Worm (Caenorhabditis elegans): Measurements from ENCODE around the gene clec-213.

Gene clec-213

DNA sequence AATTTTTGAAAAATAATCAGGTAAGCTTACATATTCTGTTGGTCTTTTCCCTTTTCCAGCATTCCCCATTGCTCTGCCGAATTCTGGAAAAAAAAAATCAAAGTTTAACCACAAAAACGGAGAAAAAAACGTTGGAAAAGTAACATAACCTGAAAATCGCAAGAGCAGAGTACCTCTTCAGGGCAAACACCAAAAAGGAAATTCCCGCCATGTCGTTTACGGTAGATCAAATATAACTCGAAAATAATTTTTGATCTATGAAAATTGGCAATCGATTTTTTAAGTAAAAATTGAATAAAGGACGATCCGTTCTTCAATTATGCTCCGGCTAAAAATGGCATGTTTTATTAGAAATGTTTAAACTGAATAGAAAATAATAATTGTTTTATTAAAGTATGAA, 1.6 kb upstream of the clec-213 start, which contains the start of gene C50E3.11:
Gene C50E3.11, minus strand, starts transcription at position 83 of the 400 bp plus-strand sequence.
- no peak for TF ChIP-seq hmg-11 (tag; optimal IDR thresholded peaks at IDR 0.05)
- no peak for TF ChIP-seq nhr-76 (tag; optimal IDR thresholded peaks at IDR 0.05)
- TF ChIP-seq ztf-11 (tag; optimal IDR thresholded peaks at IDR 0.05), result no peak
- no peak for TF ChIP-seq fkh-2 (tag; optimal IDR thresholded peaks at IDR 0.05)
- TF ChIP-seq elt-1 (tag; optimal IDR thresholded peaks at IDR 0.05), result no peak
- no peak for TF ChIP-seq nhr-43 (tag; optimal IDR thresholded peaks at IDR 0.05; ENCODE audit: poor library complexity, severe bottlenecking)
- TF ChIP-seq unc-62 (GFP tag; optimal IDR thresholded peaks at IDR 0.05), result no peak
- no peak for TF ChIP-seq zag-1 (tag; optimal IDR thresholded peaks at IDR 0.05)
- TF ChIP-seq ceh-16 (tag; optimal IDR thresholded peaks at IDR 0.05), result no peak
- no peak for TF ChIP-seq skn-1 (tag; optimal IDR thresholded peaks at IDR 0.05)
- TF ChIP-seq fkh-10 (GFP tag; optimal IDR thresholded peaks at IDR 0.05), result no peak
- no peak for TF ChIP-seq sea-2 (GFP tag; optimal IDR thresholded peaks at IDR 0.05)
- TF ChIP-seq ceh-28 (tag; optimal IDR thresholded peaks at IDR 0.05), result no peak
- no peak for TF ChIP-seq elt-3 (tag; optimal IDR thresholded peaks at IDR 0.05)
- TF ChIP-seq eor-1 (tag; optimal IDR thresholded peaks at IDR 0.05), result no peak
- TF ChIP-seq ceh-9 (tag; optimal IDR thresholded peaks at IDR 0.05), result no peak
- TF ChIP-seq ama-1 (optimal IDR thresholded peaks at IDR 0.05), result no peak

DNA sequence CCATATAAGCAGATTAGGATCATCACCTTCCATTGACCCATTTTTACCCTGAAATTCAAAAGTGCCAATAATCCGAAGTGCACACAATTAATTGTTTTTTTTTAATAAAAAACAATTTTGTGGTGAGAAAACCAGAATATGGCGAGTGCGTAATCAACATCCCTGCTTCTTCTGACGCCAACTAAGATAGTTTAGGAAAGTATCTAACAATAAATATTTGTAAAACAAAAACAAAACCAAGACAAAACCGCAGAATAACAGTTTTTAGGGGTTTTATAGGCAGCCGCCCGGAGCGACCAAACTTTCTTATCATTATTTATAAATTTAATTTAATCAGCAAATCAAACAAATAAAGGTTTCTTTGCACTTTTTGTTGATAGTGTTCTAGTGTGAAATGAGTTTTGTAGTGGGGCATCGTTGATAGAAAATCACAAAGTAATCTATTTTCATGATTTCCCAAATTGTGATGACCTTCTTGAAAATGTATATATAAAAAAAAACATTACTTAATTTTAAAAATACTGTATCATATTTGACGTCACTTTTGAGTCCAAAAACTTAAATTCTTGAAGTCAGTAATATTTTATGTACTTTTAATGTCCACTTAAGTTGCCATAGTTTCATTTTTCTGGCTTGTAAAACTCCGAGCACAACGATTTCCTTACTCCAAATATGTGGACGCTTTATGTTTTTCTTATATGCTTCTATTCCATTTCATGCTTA, 4.9 kb downstream of the clec-213 start, which contains the start of the genes folt-3 and clec-214:
Gene folt-3, minus strand, starts transcription at position 51 of the 723 bp plus-strand sequence.
Gene clec-214, plus strand, starts transcription at position 673 of the 723 bp plus-strand sequence.
- TF ChIP-seq elt-2 (tag; optimal IDR thresholded peaks at IDR 0.05), result peak; percentile 56
- TF ChIP-seq lsy-12 (tag; optimal IDR thresholded peaks at IDR 0.05), result no peak
- TF ChIP-seq pha-4 (tag; optimal IDR thresholded peaks at IDR 0.05), result no peak

DNA sequence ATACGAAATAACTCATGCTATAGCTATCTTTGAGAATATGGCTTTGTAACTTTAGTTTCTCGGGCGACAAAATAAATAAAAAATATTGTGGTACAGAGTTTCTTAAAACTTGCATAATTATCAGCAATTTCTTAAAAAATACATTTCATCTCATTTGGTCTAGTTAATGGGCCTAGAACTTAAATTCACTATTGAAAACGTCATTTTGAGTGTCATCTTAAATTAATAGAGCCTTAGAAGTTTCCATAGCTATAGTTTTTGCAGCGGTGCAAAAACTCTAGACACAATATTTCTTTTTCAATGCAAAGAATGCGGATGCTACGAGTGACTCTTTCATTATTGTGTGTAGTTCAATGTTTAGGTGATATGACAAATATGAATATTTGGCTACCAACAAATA, 7.1 kb downstream of the clec-213 start, which contains the start of gene clec-215:
Gene clec-215, plus strand, starts transcription at position 301 of the 400 bp plus-strand sequence.
- TF ChIP-seq fos-1 (tag; optimal IDR thresholded peaks at IDR 0.05) (no peak), fkh-10 (GFP tag; optimal IDR thresholded peaks at IDR 0.05) (no peak), ceh-9 (tag; optimal IDR thresholded peaks at IDR 0.05) (no peak), unc-62 (GFP tag; optimal IDR thresholded peaks at IDR 0.05) (no peak), unc-39 (tag; optimal IDR thresholded peaks at IDR 0.05) (no peak), eor-1 (tag; optimal IDR thresholded peaks at IDR 0.05) (no peak), nhr-11 (tag; optimal IDR thresholded peaks at IDR 0.05) (no peak)

DNA sequence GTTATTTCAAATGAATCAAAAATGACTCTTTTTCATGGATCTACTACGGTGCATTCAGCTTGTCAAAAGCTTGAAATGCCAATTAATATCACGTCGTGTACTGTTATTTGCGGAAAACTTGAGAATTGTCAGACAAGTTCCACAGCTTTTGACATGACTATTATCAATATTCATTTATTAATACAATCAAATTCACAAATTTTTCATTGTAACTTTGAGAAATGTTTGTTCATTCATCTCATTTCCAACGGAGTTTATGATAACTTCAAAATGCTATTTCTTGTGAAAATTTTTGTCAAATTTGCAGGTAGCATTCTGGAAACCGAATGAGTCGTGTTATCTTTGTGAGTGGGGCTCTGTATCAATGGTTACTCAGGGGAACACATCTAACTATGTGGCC, 13.2 kb downstream of the clec-213 start, which contains the start of gene C50E3.15:
Gene C50E3.15, plus strand, starts transcription at position 301 of the 400 bp plus-strand sequence.
- no peak for TF ChIP-seq R02D3.7 (tag; optimal IDR thresholded peaks at IDR 0.05)

DNA sequence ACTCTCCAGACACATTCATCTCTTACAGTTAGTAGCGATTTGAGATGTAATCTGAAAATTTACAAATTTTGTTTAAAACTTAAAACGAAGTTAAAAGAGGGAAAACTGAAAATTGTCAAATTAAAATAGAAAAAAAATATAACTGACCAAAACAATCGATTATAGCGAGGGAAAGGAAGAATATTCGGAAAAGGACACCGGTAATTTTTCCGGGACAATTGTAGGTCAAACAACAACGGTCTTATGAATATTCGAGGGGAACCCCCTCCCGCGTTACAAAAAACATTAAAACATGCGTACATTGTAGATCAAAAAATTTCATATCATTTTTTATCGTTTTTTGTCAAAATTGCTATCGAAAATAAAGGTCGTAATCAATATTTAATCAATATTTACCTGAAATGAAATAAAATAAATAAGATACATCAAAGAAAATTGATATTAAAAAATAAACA, 17.1 kb downstream of the clec-213 start, which contains the start of gene C50E3.12:
Gene C50E3.12, minus strand, starts transcription at position 51 of the 455 bp plus-strand sequence.
- TF ChIP-seq fkh-2 (tag; optimal IDR thresholded peaks at IDR 0.05) (no peak), nhr-67 (tag; optimal IDR thresholded peaks at IDR 0.05) (no peak), tbx-2 (tag; optimal IDR thresholded peaks at IDR 0.05) (no peak)

DNA sequence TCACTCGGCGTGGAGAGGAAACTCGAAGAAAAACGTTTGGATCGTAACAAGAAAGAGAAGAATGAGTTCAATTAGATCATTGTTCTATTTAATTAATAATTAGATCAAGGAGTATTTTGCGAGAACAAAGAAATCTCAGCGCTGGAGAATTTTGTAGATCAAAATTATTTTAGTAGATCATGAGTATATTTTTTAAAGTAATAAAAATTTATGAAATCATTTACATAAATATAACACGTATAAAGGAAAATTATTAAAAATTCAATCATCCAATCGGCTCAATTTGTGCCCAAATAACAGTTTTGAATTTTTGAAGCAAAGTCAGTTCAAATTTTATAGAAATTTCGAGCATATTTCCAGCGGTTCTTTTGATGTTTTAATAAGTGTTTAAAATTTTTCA, 19.2 kb downstream of the clec-213 start, which contains the start of gene C50E3.13:
Gene C50E3.13, minus strand, starts transcription at position 101 of the 400 bp plus-strand sequence.
- no peak for TF ChIP-seq ZK546.5 (tag; optimal IDR thresholded peaks at IDR 0.05)
- TF ChIP-seq skn-1 (tag; optimal IDR thresholded peaks at IDR 0.05), result no peak
- TF ChIP-seq mml-1 (tag; optimal IDR thresholded peaks at IDR 0.05), result no peak
- TF ChIP-seq elt-3 (tag; optimal IDR thresholded peaks at IDR 0.05), result no peak
- no peak for TF ChIP-seq tbx-2 (tag; optimal IDR thresholded peaks at IDR 0.05)
- no peak for TF ChIP-seq snpc-4 (tag; optimal IDR thresholded peaks at IDR 0.05)
- no peak for TF ChIP-seq egl-5 (tag; optimal IDR thresholded peaks at IDR 0.05)
- no peak for TF ChIP-seq nhr-28 (tag; optimal IDR thresholded peaks at IDR 0.05)
